Fruit fly (Drosophila melanogaster) whole organism, wandering third instar larva: ENCODE results near the gene CG15358.

Source experiments
- Abd-B ChIP-seq: fragments of >200 bp; optimal IDR thresholded peaks from 2 replicates; lab custom pipeline; 2017; ENCODE audit warnings: missing biosample characterization, missing genetic modification characterization
- CG9705 ChIP-seq: fragments of 200-800 bp; sonication (Bioruptor generic); optimal IDR thresholded peaks from 2 replicates; lab custom pipeline; 2018; ENCODE audit warnings: missing biosample characterization, mild to moderate bottlenecking, missing genetic modification characterization
- CrebA ChIP-seq: fragments of 200-800 bp; sonication (Bioruptor generic); optimal IDR thresholded peaks from 2 replicates; lab custom pipeline; 2016; ENCODE audit warnings: missing biosample characterization, mild to moderate bottlenecking, missing genetic modification characterization, borderline replicate concordance
- Dfd ChIP-seq: fragments of >200 bp; optimal IDR thresholded peaks from 2 replicates; lab custom pipeline; 2017; ENCODE audit warnings: missing biosample characterization, missing genetic modification characterization
- Dif ChIP-seq: fragments of 200-275, 200-300 bp; sonication (Bioruptor generic); optimal IDR thresholded peaks from 2 replicates; lab custom pipeline; 2018; ENCODE audit warnings: missing biosample characterization, missing genetic modification characterization; ENCODE audit not compliant: partially characterized antibody
- GATAd ChIP-seq: sonication (Bioruptor generic); optimal IDR thresholded peaks from 2 replicates; lab custom pipeline; 2016; ENCODE audit warnings: missing biosample characterization, missing genetic modification characterization
- HLH106 ChIP-seq: fragments of 200-800 bp; optimal IDR thresholded peaks from 3 replicates; lab custom pipeline; 2019; ENCODE audit warnings: missing biosample characterization, mild to moderate bottlenecking, missing genetic modification characterization, moderate library complexity
- Hnf4 ChIP-seq: fragments of 200-800 bp; sonication (Bioruptor generic); optimal IDR thresholded peaks from 2 replicates; lab custom pipeline; 2016; ENCODE audit warnings: missing biosample characterization, mild to moderate bottlenecking, missing genetic modification characterization
- Hr78 ChIP-seq: fragments of >200 bp; optimal IDR thresholded peaks from 2 replicates; lab custom pipeline; 2017; ENCODE audit warnings: missing biosample characterization, missing genetic modification characterization
- Hr83 ChIP-seq: fragments of 200-300 bp; sonication (Bioruptor generic); optimal IDR thresholded peaks from 2 replicates; lab custom pipeline; 2016; ENCODE audit warnings: missing biosample characterization, mild to moderate bottlenecking, missing genetic modification characterization, moderate library complexity; ENCODE audit not compliant: poor library complexity, severe bottlenecking
- Mio ChIP-seq: sonication (Bioruptor generic); optimal IDR thresholded peaks from 2 replicates; lab custom pipeline; 2016; ENCODE audit warnings: missing biosample characterization, missing genetic modification characterization
- Myc ChIP-seq: fragments of >200 bp; optimal IDR thresholded peaks from 2 replicates; lab custom pipeline; 2017
- N ChIP-seq: fragments of >200 bp; optimal IDR thresholded peaks from 2 replicates; lab custom pipeline; 2018; ENCODE audit warnings: missing biosample characterization, missing external identifiers, missing genetic modification characterization
- OdsH ChIP-seq: fragments of 200-800 bp; sonication (Bioruptor generic); optimal IDR thresholded peaks from 2 replicates; lab custom pipeline; 2016; ENCODE audit warnings: missing biosample characterization, mild to moderate bottlenecking, missing genetic modification characterization
- Rel ChIP-seq, 2 experiments: fragments of 200-800 bp; sonication (Bioruptor generic) in 1 of 2; optimal IDR thresholded peaks; 2 replicates in 1 of 2; 3 replicates in 1 of 2; lab custom pipeline; 2016 to 2019; ENCODE audit warnings: mild to moderate bottlenecking in 2 of 2, missing biosample characterization in 2 of 2, missing genetic modification characterization in 2 of 2, moderate library complexity in 1 of 2
- Sp1 ChIP-seq: fragments of 200-800 bp; sonication (Bioruptor generic); optimal IDR thresholded peaks from 3 replicates; lab custom pipeline; 2019; ENCODE audit warnings: missing biosample characterization, mild to moderate bottlenecking, missing genetic modification characterization, moderate library complexity
- Vsx2 ChIP-seq: fragments of 200-300, 225-300 bp; sonication (Bioruptor generic); optimal IDR thresholded peaks from 2 replicates; lab custom pipeline; 2018; ENCODE audit warnings: missing biosample characterization, missing genetic modification characterization; ENCODE audit not compliant: partially characterized antibody
- br ChIP-seq: fragments of 200-800 bp; sonication (Bioruptor generic); optimal IDR thresholded peaks from 2 replicates; lab custom pipeline; 2016; ENCODE audit warnings: missing biosample characterization, missing genetic modification characterization
- brk ChIP-seq: fragments of 200-800 bp; sonication (Bioruptor generic); optimal IDR thresholded peaks from 2 replicates; lab custom pipeline; 2016; ENCODE audit warnings: missing biosample characterization, mild to moderate bottlenecking, missing genetic modification characterization
- dmrt93B ChIP-seq: fragments of 200-800 bp; sonication (Bioruptor generic); optimal IDR thresholded peaks from 2 replicates; lab custom pipeline; 2018; ENCODE audit warnings: missing biosample characterization, mild to moderate bottlenecking, missing genetic modification characterization
- dsf ChIP-seq: sonication (Bioruptor generic); optimal IDR thresholded peaks from 2 replicates; lab custom pipeline; 2016; ENCODE audit warnings: missing biosample characterization, missing genetic modification characterization, borderline replicate concordance
- ey ChIP-seq: fragments of 200-800 bp; sonication (Bioruptor generic); optimal IDR thresholded peaks from 2 replicates; lab custom pipeline; 2016; ENCODE audit warnings: missing biosample characterization, missing genetic modification characterization
- foxo ChIP-seq, 2 experiments: fragments of 200-800 bp; sonication (Bioruptor generic); optimal IDR thresholded peaks; 2 replicates in 1 of 2; 3 replicates in 1 of 2; lab custom pipeline; 2016 to 2017; ENCODE audit warnings: missing biosample characterization in 2 of 2, missing genetic modification characterization in 2 of 2
- fru ChIP-seq: fragments of 200-800 bp; sonication (Bioruptor generic); optimal IDR thresholded peaks from 3 replicates; lab custom pipeline; 2016; ENCODE audit warnings: missing biosample characterization, mild to moderate bottlenecking, missing genetic modification characterization
- h ChIP-seq: fragments of 200-800 bp; sonication (Bioruptor generic); optimal IDR thresholded peaks from 3 replicates; lab custom pipeline; 2016; ENCODE audit warnings: missing biosample characterization, mild to moderate bottlenecking, missing genetic modification characterization
- jim ChIP-seq: fragments of 175-275, 200-325 bp; sonication (Bioruptor generic); optimal IDR thresholded peaks from 2 replicates; lab custom pipeline; 2016; ENCODE audit warnings: missing biosample characterization, mild to moderate bottlenecking, missing genetic modification characterization
- lola ChIP-seq: fragments of >200 bp; optimal IDR thresholded peaks from 2 replicates; lab custom pipeline; 2017; ENCODE audit warnings: missing biosample characterization, missing genetic modification characterization
- psq ChIP-seq: fragments of 200-800 bp; sonication (Bioruptor generic); optimal IDR thresholded peaks from 3 replicates; lab custom pipeline; 2017; ENCODE audit warnings: missing biosample characterization, mild to moderate bottlenecking, missing genetic modification characterization, moderate library complexity
- rgr ChIP-seq: fragments of 200-800 bp; sonication (Bioruptor generic); optimal IDR thresholded peaks from 3 replicates; lab custom pipeline; 2016; ENCODE audit warnings: missing biosample characterization, mild to moderate bottlenecking, missing genetic modification characterization
- sage ChIP-seq: fragments of 200-800 bp; sonication (Bioruptor generic); optimal IDR thresholded peaks from 2 replicates; lab custom pipeline; 2016; ENCODE audit warnings: missing biosample characterization, mild to moderate bottlenecking, missing genetic modification characterization
- sv ChIP-seq: fragments of 200-800 bp; sonication (Bioruptor generic); optimal IDR thresholded peaks from 3 replicates; lab custom pipeline; 2016; ENCODE audit warnings: missing biosample characterization, missing genetic modification characterization
- tai ChIP-seq: sonication (Bioruptor generic); optimal IDR thresholded peaks from 2 replicates; lab custom pipeline; 2016; ENCODE audit warnings: missing biosample characterization, missing genetic modification characterization
- usp ChIP-seq: fragments of >200 bp; optimal IDR thresholded peaks from 2 replicates; lab custom pipeline; 2017; ENCODE audit warnings: missing biosample characterization, missing genetic modification characterization
- woc ChIP-seq: sonication (Bioruptor generic); optimal IDR thresholded peaks from 2 replicates; lab custom pipeline; 2016; ENCODE audit warnings: missing biosample characterization, mild to moderate bottlenecking, missing genetic modification characterization

Gene CG15358

dm6 chr2L:1902243-1902642 is 19.2 kb upstream of the CG15358 start:
- TF ChIP-seq N (no peak), Hr83 (no peak), Dif (GFP tag; lab: Kevin White, UChicago) (no peak), rgr (GFP tag; lab: Kevin White, UChicago) (no peak), brk (GFP tag; lab: Kevin White, UChicago) (no peak)

dm6 chr2L:1901269-1901668 is 18.3 kb upstream of the CG15358 start:
- TF ChIP-seq rgr (GFP tag; lab: Kevin White, UChicago) (no peak), Hr78 (no peak), CG9705 (no peak), tai (GFP tag; lab: Kevin White, UChicago) (no peak), br (GFP tag; lab: Kevin White, UChicago) (no peak), Abd-B (GFP tag; lab: Kevin White, UChicago) (no peak), Hr83 (no peak), Rel (GFP tag; optimal IDR thresholded peaks at IDR 0.05; lab: Kevin White, UChicago) (no peak), Rel (tag; optimal IDR thresholded peaks at IDR 0.05; lab: Kevin White, UChicago) (no peak), ey (GFP tag; lab: Kevin White, UChicago) (no peak), OdsH (GFP tag; lab: Kevin White, UChicago) (no peak), psq (no peak), Dif (GFP tag; lab: Kevin White, UChicago) (no peak), sv (GFP tag; lab: Kevin White, UChicago) (no peak), usp (GFP tag; lab: Kevin White, UChicago) (no peak)
- TF ChIP-seq, all 38 proteins: peak for 0

dm6 chr2L:1887729-1888128 is 4.7 kb upstream of the CG15358 start:
- TF ChIP-seq rgr (GFP tag; lab: Kevin White, UChicago) (no peak), sage (GFP tag; lab: Kevin White, UChicago) (no peak), Abd-B (GFP tag; lab: Kevin White, UChicago) (no peak), Hr83 (no peak), Vsx2 (GFP tag; lab: Kevin White, UChicago) (no peak), psq (peak; percentile 68), sv (GFP tag; lab: Kevin White, UChicago) (no peak), lola (GFP tag; lab: Kevin White, UChicago) (no peak), Dif (GFP tag; lab: Kevin White, UChicago) (no peak), GATAd (no peak), OdsH (GFP tag; lab: Kevin White, UChicago) (peak; percentile 45), brk (GFP tag; lab: Kevin White, UChicago) (no peak), Hnf4 (no peak), br (GFP tag; lab: Kevin White, UChicago) (peak; percentile 39), jim (no peak), tai (GFP tag; lab: Kevin White, UChicago) (no peak), Sp1 (GFP tag; lab: Kevin White, UChicago) (no peak), CrebA (GFP tag; lab: Kevin White, UChicago) (no peak), Dfd (no peak), h (GFP tag; lab: Kevin White, UChicago) (no peak), Rel (GFP tag; optimal IDR thresholded peaks at IDR 0.05; lab: Kevin White, UChicago) (no peak), Rel (tag; optimal IDR thresholded peaks at IDR 0.05; lab: Kevin White, UChicago) (no peak), dsf (no peak), foxo (GFP tag; optimal IDR thresholded peaks at IDR 0.05; lab: Kevin White, UChicago) (peak in 1 of 2 experiments; percentile 8), dmrt93B (GFP tag; lab: Kevin White, UChicago) (no peak), Myc (lab: Kevin White, UChicago) (no peak), Mio (no peak), Hr78 (no peak), woc (peak; percentile 21), N (no peak), fru (GFP tag; lab: Kevin White, UChicago) (peak; percentile 58), ey (GFP tag; lab: Kevin White, UChicago) (peak; percentile 10), HLH106 (tag; lab: Kevin White, UChicago) (no peak), usp (GFP tag; lab: Kevin White, UChicago) (no peak)
- TF ChIP-seq, all 38 proteins: peak for 7
